3 worm cellular contexts compared by ENCODE assay signal in genomic region chrII:2456973-2457372, ce11.
TF ChIP-seq lines count a peak whose summit lies in the region.

No protein-coding gene starts in this region.

TF ChIP-seq in whole organism, L4 larva, 104 proteins besides CTCF, POLR2A, EP300 and RAD21:
- TF ChIP-seq set-16 (GFP tag; IDR thresholded peaks at IDR 0.05; lab: Robert Waterston, UW): peak; percentile 87
- TF ChIP-seq dmd-8 (GFP tag; IDR thresholded peaks at IDR 0.05; lab: Robert Waterston, UW): no peak

TF ChIP-seq in whole organism, mixed stage, embryonic, 35 proteins besides CTCF, POLR2A, EP300 and RAD21:
- no peak for TF ChIP-seq lsy-2 (tag; optimal IDR thresholded peaks at IDR 0.05; lab: Kevin White, UChicago)
- TF ChIP-seq zip-8 (tag; optimal IDR thresholded peaks at IDR 0.05; lab: Kevin White, UChicago): peak; percentile 15
TF ChIP-seq in whole organism, mixed stage, embryonic: peak in this region for 1.

TF ChIP-seq in whole organism, young adult, 124 proteins besides CTCF, POLR2A, EP300 and RAD21:
- TF ChIP-seq egrh-3 (GFP tag; IDR thresholded peaks at IDR 0.05; lab: Robert Waterston, UW) (peak; percentile 71), zfh-2 (GFP tag; conservative IDR thresholded peaks at IDR 0.05; lab: Robert Waterston, UW) (peak; percentile 86), ets-4 (GFP tag; optimal IDR thresholded peaks at IDR 0.05; lab: Kevin White, UChicago) (no peak)
TF ChIP-seq in whole organism, young adult: peak in this region for 2.
